Fruit fly (Drosophila melanogaster) whole organism: ENCODE data around the gene CG13607.

Experiments
- CG8478 ChIP-seq: fragments of >200 bp; optimal IDR thresholded peaks from 2 replicates; lab custom pipeline; 2018; ENCODE audit warnings: inconsistent platforms
- Dll ChIP-seq: fragments of >200 bp; optimal IDR thresholded peaks from 2 replicates; lab custom pipeline; 2017
- EcR ChIP-seq, 2 experiments: fragments of >200 bp; optimal IDR thresholded peaks; 2 replicates each; lab custom pipeline; 2017; ENCODE audit warnings: missing biosample characterization in 2 of 2, missing genetic modification characterization in 2 of 2, missing genetic modification reagents in 2 of 2
- pan ChIP-seq: fragments of >200 bp; optimal IDR thresholded peaks from 2 replicates; lab custom pipeline; 2017
- psq ChIP-seq: fragments of >200 bp; optimal IDR thresholded peaks from 2 replicates; lab custom pipeline; 2017
- usp ChIP-seq: fragments of >200 bp; optimal IDR thresholded peaks from 2 replicates; lab custom pipeline; 2017; ENCODE audit warnings: missing biosample characterization, missing genetic modification characterization, mixed read lengths

DNA sequence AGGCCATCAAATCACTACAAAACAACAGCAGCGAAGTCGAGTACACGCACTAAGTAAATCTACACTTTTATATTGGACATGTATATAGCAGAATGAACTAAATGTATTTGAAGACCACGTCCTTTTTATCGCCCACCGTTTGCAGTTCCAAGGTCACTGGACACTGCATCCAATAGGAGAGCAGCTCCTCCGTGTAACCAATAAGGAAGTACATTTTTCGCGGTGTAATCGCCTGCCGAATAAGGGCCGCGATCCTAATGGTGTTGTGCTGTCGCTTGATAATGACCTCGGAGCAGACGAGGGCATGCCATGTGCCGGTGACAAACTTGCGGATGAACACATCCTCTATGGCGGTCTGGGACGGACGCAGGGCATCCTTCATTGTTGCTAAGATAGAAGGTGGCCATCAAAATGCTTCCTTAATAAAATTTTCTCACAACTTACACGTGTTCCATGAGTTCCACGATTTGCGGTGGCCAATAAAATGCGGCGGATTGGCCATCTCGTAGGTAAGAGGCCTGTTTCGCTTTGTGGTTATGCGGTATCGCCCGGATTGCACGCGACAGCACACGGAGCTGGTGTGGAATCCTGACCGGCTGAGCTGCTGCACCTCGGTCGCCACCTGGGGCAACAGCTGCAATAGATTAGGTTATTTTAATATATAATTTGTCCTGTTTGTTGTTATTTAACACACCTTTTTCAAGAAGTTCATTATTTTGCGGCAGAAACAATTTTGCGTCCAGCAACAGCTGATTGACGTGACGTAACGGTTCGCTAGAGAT is 46.8 kb upstream of the CG13607 start, which contains the start of gene mRpS24:
- no peak for TF ChIP-seq EcR (GFP tag; optimal IDR thresholded peaks at IDR 0.05; lab: Kevin White, UChicago)
- no peak for TF ChIP-seq usp
- TF ChIP-seq CG8478 (lab: Kevin White, UChicago) = no peak
- no peak for TF ChIP-seq pan
- TF ChIP-seq psq (lab: Kevin White, UChicago) = no peak
- no peak for TF ChIP-seq Dll (lab: Kevin White, UChicago)
